Fruit fly (Drosophila melanogaster): ENCODE measurements around the gene amd.

Gene amd

dm6 chr2L:19126888-19127287, 16.9 kb downstream of the amd start (continued):
- no peak for TF ChIP-seq Atf3 (GFP tag; optimal IDR thresholded peaks at IDR 0.05)
- TF ChIP-seq zf30C (GFP tag; optimal IDR thresholded peaks at IDR 0.05) = peak; percentile 49
- no peak for TF ChIP-seq Gug (GFP tag; IDR thresholded peaks at IDR 0.05)
- TF ChIP-seq Hmr (GFP tag; optimal IDR thresholded peaks at IDR 0.05) = no peak
- TF ChIP-seq sug (tag; optimal IDR thresholded peaks at IDR 0.05) = peak; percentile 81
- TF ChIP-seq CG3726 (GFP tag; IDR thresholded peaks at IDR 0.05) = no peak
- no peak for TF ChIP-seq gfzf (GFP tag; optimal IDR thresholded peaks at IDR 0.05)
- no peak for TF ChIP-seq CG13624 (GFP tag; optimal IDR thresholded peaks at IDR 0.05)
- TF ChIP-seq CG10366 (GFP tag; IDR thresholded peaks at IDR 0.05) = peak; percentile 60
- TF ChIP-seq CG1832 (GFP tag; optimal IDR thresholded peaks at IDR 0.05) = no peak
- no peak for TF ChIP-seq Hr39 (optimal IDR thresholded peaks at IDR 0.05)
- TF ChIP-seq CG15696 (tag; optimal IDR thresholded peaks at IDR 0.05) = peak; percentile 72
- TF ChIP-seq HLH54F (GFP tag; optimal IDR thresholded peaks at IDR 0.05) = no peak
- TF ChIP-seq CG8281 (tag; optimal IDR thresholded peaks at IDR 0.05) = no peak
- TF ChIP-seq Spps (tag; optimal IDR thresholded peaks at IDR 0.05) = peak; percentile 38
- peak; percentile 15 for TF ChIP-seq zfh2 (GFP tag; optimal IDR thresholded peaks at IDR 0.05)
- peak; percentile 43 for TF ChIP-seq CG9727 (GFP tag; optimal IDR thresholded peaks at IDR 0.05)
- peak; percentile 30 for TF ChIP-seq fd96Cb (tag; optimal IDR thresholded peaks at IDR 0.05)
- TF ChIP-seq fru (optimal IDR thresholded peaks at IDR 0.05) = no peak
- no peak for TF ChIP-seq hth (optimal IDR thresholded peaks at IDR 0.05)
- no peak for TF ChIP-seq CG1647 (GFP tag; optimal IDR thresholded peaks at IDR 0.05)
- TF ChIP-seq chm (GFP tag; IDR thresholded peaks at IDR 0.05) = no peak
- no peak for TF ChIP-seq CkIIα-i1 (GFP tag; IDR thresholded peaks at IDR 0.05)
- no peak for TF ChIP-seq Bdp1 (GFP tag; optimal IDR thresholded peaks at IDR 0.05)
- TF ChIP-seq D19A (tag; optimal IDR thresholded peaks at IDR 0.05) = no peak
- peak; percentile 57; the same call in 1 of the 3 replicates for TF ChIP-seq CG34422 (GFP tag; IDR thresholded peaks at IDR 0.05)
- no peak for TF ChIP-seq hkb (optimal IDR thresholded peaks at IDR 0.05)
- TF ChIP-seq hkb (GFP tag; IDR thresholded peaks at IDR 0.05) = no peak
- peak; percentile 23 for TF ChIP-seq CG5245 (GFP tag; optimal IDR thresholded peaks at IDR 0.05)
- TF ChIP-seq Vsx1 (GFP tag; optimal IDR thresholded peaks at IDR 0.05) = no peak
- TF ChIP-seq CG32532 (GFP tag; IDR thresholded peaks at IDR 0.05) = peak; percentile 56
- no peak for TF ChIP-seq D (optimal IDR thresholded peaks at IDR 0.05)
- no peak for TF ChIP-seq D (GFP tag; optimal IDR thresholded peaks at IDR 0.05)
- TF ChIP-seq pfk (GFP tag; optimal IDR thresholded peaks at IDR 0.05) = no peak
- no peak for TF ChIP-seq CG9609 (GFP tag; optimal IDR thresholded peaks at IDR 0.05)
- TF ChIP-seq sob (GFP tag; IDR thresholded peaks at IDR 0.05) = peak; percentile 59
- TF ChIP-seq CG10274 (GFP tag; optimal IDR thresholded peaks at IDR 0.05) = no peak
- TF ChIP-seq CG4854 (GFP tag; optimal IDR thresholded peaks at IDR 0.05) = no peak
- peak; percentile 60 for TF ChIP-seq az2 (GFP tag; optimal IDR thresholded peaks at IDR 0.05)
- peak; percentile 99 for TF ChIP-seq Sry-β (GFP tag; optimal IDR thresholded peaks at IDR 0.05)
- TF ChIP-seq CG16815 (GFP tag; optimal IDR thresholded peaks at IDR 0.05) = peak; percentile 46
- peak; percentile 28; the same call in 1 of the 2 replicates for TF ChIP-seq E2f1 (GFP tag; IDR thresholded peaks at IDR 0.05)
- TF ChIP-seq Kr (GFP tag; optimal IDR thresholded peaks at IDR 0.05) = no peak
- peak; percentile 74 for TF ChIP-seq CG17361 (GFP tag; IDR thresholded peaks at IDR 0.05)
- TF ChIP-seq CG11247 (GFP tag; IDR thresholded peaks at IDR 0.05) = 0 out of 2 replicates have a peak, but pooled peaks have one; percentile 11
- no peak for TF ChIP-seq cato (GFP tag; optimal IDR thresholded peaks at IDR 0.05; ENCODE audit: borderline replicate concordance)
- no peak for TF ChIP-seq br (optimal IDR thresholded peaks at IDR 0.05)
- TF ChIP-seq yki (optimal IDR thresholded peaks at IDR 0.05) = no peak
- 0 out of 2 replicates have a peak, but pooled peaks have one; percentile 11 for TF ChIP-seq CG32772 (GFP tag; IDR thresholded peaks at IDR 0.05)
- TF ChIP-seq gro (GFP tag; optimal IDR thresholded peaks at IDR 0.05) = no peak
- peak; percentile 85 for TF ChIP-seq Tbp (GFP tag; optimal IDR thresholded peaks at IDR 0.05)
- TF ChIP-seq CG12744 (GFP tag; optimal IDR thresholded peaks at IDR 0.05) = no peak
- no peak for TF ChIP-seq stc (GFP tag; IDR thresholded peaks at IDR 0.05)
- TF ChIP-seq CG12155 (GFP tag; optimal IDR thresholded peaks at IDR 0.05) = peak; percentile 45
- TF ChIP-seq bbx (GFP tag; IDR thresholded peaks at IDR 0.05; ENCODE audit: partially characterized antibody) = no peak
